Fruit fly (Drosophila melanogaster) S2 (cell line): ENCODE data around the gene Prdm13.

Source experiments
- CG8478 ChIP-seq: fragments of >200 bp; optimal IDR thresholded peaks from 2 replicates; lab custom pipeline; 2018
- CTCF ChIP-seq, 2 experiments: fragments of >200 bp; optimal IDR thresholded peaks; 2 replicates each; lab custom pipeline; 2018

dm6 chr3L:6125409-6125689, 37.6 kb upstream of the Prdm13 start:
- TF ChIP-seq CG8478 (no peak), CTCF (optimal IDR thresholded peaks at IDR 0.05; lab: Kevin White, UChicago) (no peak)
